Worm (Caenorhabditis elegans) whole organism, midembryonic: ENCODE data around the gene sdhd-1.
A peak's percentile ranks its signal among the peaks of the same experiment; 100 is the strongest.

Source experiments
- T22C8.4 ChIP-seq: fragments of 200-800 bp; sonication (Bioruptor generic); IDR thresholded peaks from 2 replicates; pipeline ENCODE4 v1.3.6; 2022; ENCODE audit warnings: missing genetic modification characterization, missing compliant biosample characterization
- ztf-23 ChIP-seq: fragments of 200-800 bp; sonication (Bioruptor generic); IDR thresholded peaks from 2 replicates; pipeline ENCODE4 v1.3.6; 2022; ENCODE audit warnings: missing genetic modification reagents, missing genetic modification characterization, missing compliant biosample characterization

DNA sequence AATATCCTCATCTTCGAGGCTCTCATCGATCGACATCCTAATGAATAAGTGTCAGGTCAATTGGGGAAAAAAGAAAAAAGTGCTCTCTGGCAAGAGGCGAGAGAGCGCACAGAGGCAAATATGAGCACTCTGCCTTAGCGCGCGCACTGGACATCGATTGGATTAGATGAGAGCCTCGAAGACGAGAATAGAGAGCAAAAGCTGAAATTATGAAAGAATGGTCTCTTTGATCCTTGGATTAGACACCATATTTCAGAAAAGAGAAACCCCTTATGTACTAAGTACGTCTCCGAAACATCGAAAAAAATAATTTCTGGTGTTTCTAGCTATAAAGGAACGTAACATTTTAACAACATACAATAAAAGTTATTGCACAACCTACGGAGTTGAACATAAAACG, 5.5 kb upstream of the sdhd-1 start, which contains the start of gene F45E10.2:
- TF ChIP-seq T22C8.4 (GFP tag; lab: Robert Waterston, UW), result 0 out of 2 replicates have a peak, but pooled peaks have one; percentile 13
- TF ChIP-seq ztf-23 (GFP tag; lab: Robert Waterston, UW), result no peak
